Worm (Caenorhabditis elegans) whole organism, early embryonic: ENCODE data around the gene cct-5.
"Not testable (repeated sequence)": the region's sequence is repeated elsewhere in the genome, so short reads cannot be mapped to it uniquely, and the experiment has no call there.

Experiments used
- aly-1 ChIP-seq: sonication (generic microtip); optimal IDR thresholded peaks from 2 replicates; lab custom pipeline; 2016; ENCODE audit warnings: missing genetic modification characterization, missing compliant biosample characterization
- ama-1 ChIP-seq: fragments of 150-350 bp; optimal IDR thresholded peaks from 2 replicates; lab custom pipeline; 2014
- flt-1 ChIP-seq: fragments of 200-800 bp; sonication (Bioruptor generic); IDR thresholded peaks from 2 replicates; pipeline ENCODE4 v1.3.6; 2022; ENCODE audit warnings: missing genetic modification characterization, missing compliant biosample characterization
- hmbx-1 ChIP-seq: sonication (generic microtip); optimal IDR thresholded peaks from 2 replicates; lab custom pipeline; 2016; ENCODE audit warnings: mild to moderate bottlenecking, missing genetic modification characterization, missing compliant biosample characterization
- hmg-4 ChIP-seq: fragments of 200-800 bp; sonication (Bioruptor generic); optimal IDR thresholded peaks from 2 replicates; lab custom pipeline; 2018; ENCODE audit warnings: mild to moderate bottlenecking, missing genetic modification characterization, missing compliant biosample characterization
- tbx-37 ChIP-seq: fragments of 200-800 bp; sonication (Bioruptor generic); conservative IDR thresholded peaks from 2 replicates; pipeline ENCODE4 v1.3.6; 2022; ENCODE audit warnings: missing genetic modification reagents, missing genetic modification characterization, missing compliant biosample characterization

DNA sequence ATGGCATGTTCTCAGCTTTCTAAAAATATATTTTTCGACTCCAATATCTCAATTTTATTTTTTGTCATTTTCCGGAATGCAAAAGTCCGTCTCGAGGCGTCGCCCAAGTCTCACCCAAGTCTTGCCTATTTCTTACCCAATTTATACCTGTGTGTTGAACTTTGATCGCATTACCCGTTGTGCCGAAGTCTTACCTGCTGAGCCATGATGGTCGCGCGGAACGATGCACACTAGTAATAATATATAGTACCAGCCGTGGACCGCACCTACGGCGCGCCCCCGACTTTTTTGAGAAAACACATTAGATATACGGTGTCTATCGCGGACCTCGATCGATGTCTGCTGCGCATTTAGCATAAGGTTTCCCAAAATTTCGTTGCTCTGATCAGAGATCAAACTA lies 23.5 kb downstream of the cct-5 start:
- TF ChIP-seq ama-1 (lab: Kevin White, UChicago); tbx-37; aly-1 (tag; lab: Kevin White, UChicago); hmbx-1 (tag; lab: Kevin White, UChicago); hmg-4 (GFP tag; lab: Kevin White, UChicago); flt-1 (GFP tag; lab: Robert Waterston, UW): not testable (repeated sequence)
